Worm (Caenorhabditis elegans): ENCODE data around the gene T22C8.4.

DNA sequence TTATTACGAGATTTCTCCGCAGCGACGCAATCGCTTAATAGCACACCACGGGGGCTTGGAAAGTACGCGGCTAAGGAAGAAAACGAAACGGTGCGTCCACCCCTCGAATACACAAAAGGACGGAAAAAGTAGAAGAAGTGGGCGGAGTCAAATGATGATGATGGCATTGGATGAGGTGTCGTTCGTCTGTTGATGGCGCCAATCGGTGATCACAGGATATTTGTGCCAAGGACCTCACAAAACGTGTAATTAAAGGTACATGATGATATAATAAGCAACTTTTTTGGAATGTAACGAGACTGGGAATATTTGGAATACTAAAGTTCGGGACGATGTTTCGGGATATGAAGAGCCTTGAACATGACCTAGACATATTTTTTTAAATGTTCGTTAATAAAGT is 11.1 kb upstream of the T22C8.4 start, which contains the start of gene cutl-12:
- TF ChIP-seq cog-1 (tag; optimal IDR thresholded peaks at IDR 0.05) (no peak), ztf-29 (GFP tag; IDR thresholded peaks at IDR 0.05) (no peak), ref-1 (GFP tag; conservative IDR thresholded peaks at IDR 0.05) (no peak), med-1 (GFP tag; optimal IDR thresholded peaks at IDR 0.05; ENCODE audit: insufficient read depth) (no peak), flt-1 (GFP tag; IDR thresholded peaks at IDR 0.05) (no peak), T22C8.4 (GFP tag; IDR thresholded peaks at IDR 0.05) (no peak), ztf-23 (GFP tag; IDR thresholded peaks at IDR 0.05) (no peak), klf-2 (GFP tag; conservative IDR thresholded peaks at IDR 0.05) (no peak), tab-1 (GFP tag; IDR thresholded peaks at IDR 0.05) (no peak)
